ENCODE assay signal across 1 fruit fly cellular context in genomic region chr2L:8319858-8320525, dm6.
TF ChIP-seq lines count a peak whose summit lies in the region.

TSS of gene mtsh (minus strand) at chr2L:8319908.
TSS of gene strat (plus strand) at chr2L:8320328.

TF ChIP-seq in whole organism, embryonic, 481 proteins besides CTCF, POLR2A, EP300 and RAD21 (continued from another document and continues in another):
- TF ChIP-seq Nf-YC (tag; optimal IDR thresholded peaks at IDR 0.05; lab: Kevin White, UChicago) (no peak), CG9437 (GFP tag; optimal IDR thresholded peaks at IDR 0.05; lab: Kevin White, UChicago) (peak; percentile 61), CG4282 (GFP tag; optimal IDR thresholded peaks at IDR 0.05; lab: Kevin White, UChicago) (no peak), ind (GFP tag; optimal IDR thresholded peaks at IDR 0.05; lab: Kevin White, UChicago) (peak; percentile 40), Lim3 (GFP tag; IDR thresholded peaks at IDR 0.05; lab: Robert Waterston, UW) (no peak), Mes4 (GFP tag; optimal IDR thresholded peaks at IDR 0.05; lab: Kevin White, UChicago) (peak; percentile 6), bcd (GFP tag; optimal IDR thresholded peaks at IDR 0.05; lab: Kevin White, UChicago) (peak; percentile 75), CG13296 (GFP tag; optimal IDR thresholded peaks at IDR 0.05; lab: Kevin White, UChicago) (peak; percentile 81), CG4854 (GFP tag; optimal IDR thresholded peaks at IDR 0.05; lab: Kevin White, UChicago) (peak; percentile 63), Hmx (GFP tag; optimal IDR thresholded peaks at IDR 0.05; lab: Kevin White, UChicago) (no peak), gro (GFP tag; optimal IDR thresholded peaks at IDR 0.05; lab: Kevin White, UChicago) (peak; percentile 83), CG10959 (GFP tag; IDR thresholded peaks at IDR 0.05; lab: Robert Waterston, UW) (no peak), CG11723 (GFP tag; optimal IDR thresholded peaks at IDR 0.05; lab: Kevin White, UChicago) (peak; percentile 32), dimm (GFP tag; IDR thresholded peaks at IDR 0.05; lab: Robert Waterston, UW) (no peak), zfh2 (GFP tag; optimal IDR thresholded peaks at IDR 0.05; lab: Kevin White, UChicago) (peak; percentile 33), PHDP (tag; optimal IDR thresholded peaks at IDR 0.05; lab: Kevin White, UChicago) (peak; percentile 49), CG6765 (GFP tag; optimal IDR thresholded peaks at IDR 0.05; lab: Kevin White, UChicago) (peak; percentile 81), BEAF-32 (GFP tag; optimal IDR thresholded peaks at IDR 0.05; lab: Kevin White, UChicago) (peak; percentile 59), cato (GFP tag; optimal IDR thresholded peaks at IDR 0.05; lab: Kevin White, UChicago; ENCODE audit: borderline replicate concordance) (peak; percentile 13), ssp (GFP tag; IDR thresholded peaks at IDR 0.05; lab: Robert Waterston, UW) (no peak), CG15479 (GFP tag; optimal IDR thresholded peaks at IDR 0.05; lab: Kevin White, UChicago) (peak; percentile 47), CG7786 (GFP tag; optimal IDR thresholded peaks at IDR 0.05; lab: Kevin White, UChicago) (peak; percentile 12), CG16813 (GFP tag; IDR thresholded peaks at IDR 0.05; lab: Robert Waterston, UW; ENCODE audit: partially characterized antibody) (peak; percentile 51; the same call in 2 of the 3 replicates), CG17361 (GFP tag; IDR thresholded peaks at IDR 0.05; lab: Robert Waterston, UW) (peak; percentile 73), CG10543 (GFP tag; optimal IDR thresholded peaks at IDR 0.05; lab: Kevin White, UChicago) (peak; percentile 2), tna (GFP tag; IDR thresholded peaks at IDR 0.05; lab: Robert Waterston, UW; ENCODE audit: partially characterized antibody) (peak; percentile 7; the same call in 1 of the 2 replicates), CG2875 (GFP tag; optimal IDR thresholded peaks at IDR 0.05; lab: Kevin White, UChicago) (peak; percentile 6), Bdp1 (GFP tag; optimal IDR thresholded peaks at IDR 0.05; lab: Kevin White, UChicago) (no peak), jing (GFP tag; optimal IDR thresholded peaks at IDR 0.05; lab: Kevin White, UChicago) (peak; percentile 20), Elba2 (GFP tag; optimal IDR thresholded peaks at IDR 0.05; lab: Kevin White, UChicago) (no peak), trh (GFP tag; optimal IDR thresholded peaks at IDR 0.05; lab: Kevin White, UChicago) (no peak), CG12071 (GFP tag; optimal IDR thresholded peaks at IDR 0.05; lab: Kevin White, UChicago) (peak; percentile 71), dysf (GFP tag; IDR thresholded peaks at IDR 0.05; lab: Robert Waterston, UW) (peak; percentile 45; the same call in 2 of the 3 replicates), run (tag; optimal IDR thresholded peaks at IDR 0.05; lab: Kevin White, UChicago) (no peak), unpg (GFP tag; optimal IDR thresholded peaks at IDR 0.05; lab: Kevin White, UChicago) (no peak), CG1832 (GFP tag; optimal IDR thresholded peaks at IDR 0.05; lab: Kevin White, UChicago) (no peak), wor (GFP tag; IDR thresholded peaks at IDR 0.05; lab: Robert Waterston, UW) (no peak), Eip74EF (GFP tag; optimal IDR thresholded peaks at IDR 0.05; lab: Kevin White, UChicago) (peak in 1 of 2 experiments; percentile 1), Sry-β (GFP tag; optimal IDR thresholded peaks at IDR 0.05; lab: Kevin White, UChicago) (no peak), Sox100B (GFP tag; optimal IDR thresholded peaks at IDR 0.05; lab: Kevin White, UChicago) (peak; percentile 62), CG1024 (GFP tag; IDR thresholded peaks at IDR 0.05; lab: Robert Waterston, UW) (no peak), gfzf (GFP tag; optimal IDR thresholded peaks at IDR 0.05; lab: Kevin White, UChicago) (peak; percentile 50), kay (GFP tag; optimal IDR thresholded peaks at IDR 0.05; lab: Kevin White, UChicago) (no peak), Awh (GFP tag; IDR thresholded peaks at IDR 0.05; lab: Robert Waterston, UW) (peak; percentile 44; the same call in 1 of the 2 replicates), CG11695 (GFP tag; IDR thresholded peaks at IDR 0.05; lab: Robert Waterston, UW) (no peak), CG7987 (GFP tag; optimal IDR thresholded peaks at IDR 0.05; lab: Kevin White, UChicago) (peak; percentile 84), sug (tag; optimal IDR thresholded peaks at IDR 0.05; lab: Kevin White, UChicago) (no peak), da (GFP tag; optimal IDR thresholded peaks at IDR 0.05; lab: Kevin White, UChicago) (no peak), Deaf1 (tag; optimal IDR thresholded peaks at IDR 0.05; lab: Kevin White, UChicago) (no peak), pum (GFP tag; optimal IDR thresholded peaks at IDR 0.05; lab: Kevin White, UChicago) (no peak), h (optimal IDR thresholded peaks at IDR 0.05; lab: Kevin White, UChicago) (no peak), ftz-f1 (GFP tag; optimal IDR thresholded peaks at IDR 0.05; lab: Kevin White, UChicago) (no peak), gsb (GFP tag; IDR thresholded peaks at IDR 0.05; lab: Robert Waterston, UW) (peak; percentile 33; the same call in 1 of the 2 replicates), rib (GFP tag; IDR thresholded peaks at IDR 0.05; lab: Robert Waterston, UW) (no peak), Fer1 (GFP tag; optimal IDR thresholded peaks at IDR 0.05; lab: Kevin White, UChicago) (peak; percentile 86), croc (GFP tag; conservative IDR thresholded peaks at IDR 0.05; lab: Robert Waterston, UW) (no peak; the same call in 2 of the 3 replicates), ken (GFP tag; IDR thresholded peaks at IDR 0.05; lab: Robert Waterston, UW) (peak; percentile 58; the same call in 1 of the 3 replicates), sima (GFP tag; optimal IDR thresholded peaks at IDR 0.05; lab: Kevin White, UChicago) (peak; percentile 56), dan (GFP tag; IDR thresholded peaks at IDR 0.05; lab: Robert Waterston, UW) (no peak), CG9817 (tag; optimal IDR thresholded peaks at IDR 0.05; lab: Kevin White, UChicago) (peak; percentile 30), Dbx (GFP tag; IDR thresholded peaks at IDR 0.05; lab: Robert Waterston, UW) (no peak), usp (GFP tag; optimal IDR thresholded peaks at IDR 0.05; lab: Kevin White, UChicago) (no peak), CG15011 (GFP tag; optimal IDR thresholded peaks at IDR 0.05; lab: Kevin White, UChicago) (peak; percentile 66), CG17612 (GFP tag; IDR thresholded peaks at IDR 0.05; lab: Robert Waterston, UW) (no peak), CG31365 (tag; optimal IDR thresholded peaks at IDR 0.05; lab: Kevin White, UChicago) (peak; percentile 64), CG4360 (GFP tag; IDR thresholded peaks at IDR 0.05; lab: Robert Waterston, UW) (no peak; the same call in 1 of the 2 replicates), ATbp (GFP tag; optimal IDR thresholded peaks at IDR 0.05; lab: Kevin White, UChicago) (peak; percentile 33), stc (GFP tag; IDR thresholded peaks at IDR 0.05; lab: Robert Waterston, UW) (peak; percentile 59; the same call in 1 of the 2 replicates), CG32532 (GFP tag; IDR thresholded peaks at IDR 0.05; lab: Robert Waterston, UW) (peak; percentile 52), grau (tag; optimal IDR thresholded peaks at IDR 0.05; lab: Kevin White, UChicago) (no peak), dpn (GFP tag; optimal IDR thresholded peaks at IDR 0.05; lab: Kevin White, UChicago) (peak; percentile 38 to 51), CG2199 (GFP tag; IDR thresholded peaks at IDR 0.05; lab: Robert Waterston, UW) (no peak), lola (GFP tag; optimal IDR thresholded peaks at IDR 0.05; lab: Kevin White, UChicago) (peak in 1 of 3 experiments; percentile 19), CG1233 (GFP tag; optimal IDR thresholded peaks at IDR 0.05; lab: Kevin White, UChicago) (peak; percentile 65), Abd-B (GFP tag; optimal IDR thresholded peaks at IDR 0.05; lab: Kevin White, UChicago) (no peak), CG16863 (GFP tag; optimal IDR thresholded peaks at IDR 0.05; lab: Kevin White, UChicago) (peak; percentile 13), sim (GFP tag; IDR thresholded peaks at IDR 0.05; lab: Robert Waterston, UW) (peak; percentile 46; the same call in 1 of the 2 replicates), kah (GFP tag; optimal IDR thresholded peaks at IDR 0.05; lab: Kevin White, UChicago) (peak; percentile 26), Stat92E (GFP tag; optimal IDR thresholded peaks at IDR 0.05; lab: Kevin White, UChicago) (no peak), wdn (GFP tag; IDR thresholded peaks at IDR 0.05; lab: Robert Waterston, UW) (no peak), Rfx (GFP tag; IDR thresholded peaks at IDR 0.05; lab: Robert Waterston, UW) (peak; percentile 76), CG34376 (GFP tag; optimal IDR thresholded peaks at IDR 0.05; lab: Kevin White, UChicago) (peak; percentile 84), CG18262 (tag; optimal IDR thresholded peaks at IDR 0.05; lab: Kevin White, UChicago) (peak; percentile 60), Sox102F (GFP tag; optimal IDR thresholded peaks at IDR 0.05; lab: Kevin White, UChicago) (no peak), Taf1 (GFP tag; IDR thresholded peaks at IDR 0.05; lab: Robert Waterston, UW) (no peak), CG32772 (GFP tag; IDR thresholded peaks at IDR 0.05; lab: Robert Waterston, UW) (no peak; the same call in 1 of the 2 replicates), CG4707 (GFP tag; optimal IDR thresholded peaks at IDR 0.05; lab: Kevin White, UChicago) (peak; percentile 49), dm (GFP tag; optimal IDR thresholded peaks at IDR 0.05; lab: Kevin White, UChicago) (peak; percentile 55), Spps (tag; optimal IDR thresholded peaks at IDR 0.05; lab: Kevin White, UChicago) (peak; percentile 18), CG6654 (GFP tag; optimal IDR thresholded peaks at IDR 0.05; lab: Kevin White, UChicago) (no peak), CG17912 (GFP tag; optimal IDR thresholded peaks at IDR 0.05; lab: Kevin White, UChicago) (no peak), CG13123 (GFP tag; optimal IDR thresholded peaks at IDR 0.05; lab: Kevin White, UChicago) (no peak), CG8359 (GFP tag; optimal IDR thresholded peaks at IDR 0.05; lab: Kevin White, UChicago; ENCODE audit: borderline replicate concordance) (peak; percentile 22), CG10366 (GFP tag; IDR thresholded peaks at IDR 0.05; lab: Robert Waterston, UW) (peak; percentile 18; the same call in 1 of the 2 replicates), her (GFP tag; optimal IDR thresholded peaks at IDR 0.05; lab: Kevin White, UChicago) (peak; percentile 61), chif (GFP tag; optimal IDR thresholded peaks at IDR 0.05; lab: Kevin White, UChicago) (peak; percentile 10 to 23), CG16815 (GFP tag; optimal IDR thresholded peaks at IDR 0.05; lab: Kevin White, UChicago) (no peak), CG32767 (GFP tag; IDR thresholded peaks at IDR 0.05; lab: Robert Waterston, UW) (no peak), tio (GFP tag; optimal IDR thresholded peaks at IDR 0.05; lab: Kevin White, UChicago) (no peak), B-H2 (GFP tag; optimal IDR thresholded peaks at IDR 0.05; lab: Kevin White, UChicago) (peak; percentile 59), Gsc (GFP tag; IDR thresholded peaks at IDR 0.05; lab: Robert Waterston, UW) (no peak), Xbp1 (GFP tag; optimal IDR thresholded peaks at IDR 0.05; lab: Kevin White, UChicago) (peak; percentile 66), p53 (GFP tag; optimal IDR thresholded peaks at IDR 0.05; lab: Kevin White, UChicago) (peak; percentile 51), maf-S (GFP tag; optimal IDR thresholded peaks at IDR 0.05; lab: Kevin White, UChicago) (peak; percentile 57), eyg (GFP tag; optimal IDR thresholded peaks at IDR 0.05; lab: Kevin White, UChicago) (peak; percentile 49), otp (GFP tag; IDR thresholded peaks at IDR 0.05; lab: Robert Waterston, UW) (peak; percentile 63; the same call in 1 of the 3 replicates), CG30431 (GFP tag; optimal IDR thresholded peaks at IDR 0.05; lab: Kevin White, UChicago) (no peak), CG17328 (GFP tag; IDR thresholded peaks at IDR 0.05; lab: Robert Waterston, UW) (peak; percentile 70), sob (GFP tag; IDR thresholded peaks at IDR 0.05; lab: Robert Waterston, UW) (peak; percentile 76), crp (GFP tag; optimal IDR thresholded peaks at IDR 0.05; lab: Kevin White, UChicago) (peak in 1 of 2 experiments; percentile 47), MTF-1 (GFP tag; optimal IDR thresholded peaks at IDR 0.05; lab: Kevin White, UChicago; ENCODE audit: borderline replicate concordance) (peak; percentile 85), Dp (GFP tag; optimal IDR thresholded peaks at IDR 0.05; lab: Kevin White, UChicago) (peak; percentile 85), CG11247 (GFP tag; IDR thresholded peaks at IDR 0.05; lab: Robert Waterston, UW) (no peak), CG1529 (GFP tag; optimal IDR thresholded peaks at IDR 0.05; lab: Kevin White, UChicago) (no peak), Scr (GFP tag; IDR thresholded peaks at IDR 0.05; lab: Robert Waterston, UW; ENCODE audit: partially characterized antibody) (peak; percentile 62), Neu2 (GFP tag; optimal IDR thresholded peaks at IDR 0.05; lab: Kevin White, UChicago; ENCODE audit: borderline replicate concordance) (no peak), nerfin-2 (GFP tag; IDR thresholded peaks at IDR 0.05; lab: Robert Waterston, UW; ENCODE audit: partially characterized antibody) (peak; percentile 54; the same call in 1 of the 2 replicates), CG7556 (GFP tag; optimal IDR thresholded peaks at IDR 0.05; lab: Kevin White, UChicago) (peak; percentile 54), CG10979 (tag; optimal IDR thresholded peaks at IDR 0.05; lab: Kevin White, UChicago) (peak; percentile 55), E2f1 (GFP tag; IDR thresholded peaks at IDR 0.05; lab: Robert Waterston, UW) (0 out of 2 replicates have a peak, but pooled peaks have one; percentile 24), C15 (GFP tag; IDR thresholded peaks at IDR 0.05; lab: Robert Waterston, UW) (no peak), CG18011 (GFP tag; optimal IDR thresholded peaks at IDR 0.05; lab: Kevin White, UChicago) (no peak), CG10147 (GFP tag; optimal IDR thresholded peaks at IDR 0.05; lab: Kevin White, UChicago) (no peak), caup (GFP tag; optimal IDR thresholded peaks at IDR 0.05; lab: Kevin White, UChicago; ENCODE audit: severe bottlenecking) (peak; percentile 86), Ssrp (tag; optimal IDR thresholded peaks at IDR 0.05; lab: Kevin White, UChicago) (peak; percentile 28), TFAM (GFP tag; optimal IDR thresholded peaks at IDR 0.05; lab: Kevin White, UChicago) (peak; percentile 21), CG10462 (GFP tag; optimal IDR thresholded peaks at IDR 0.05; lab: Kevin White, UChicago) (no peak), CG17186 (GFP tag; optimal IDR thresholded peaks at IDR 0.05; lab: Kevin White, UChicago) (peak; percentile 40), CG2889 (GFP tag; IDR thresholded peaks at IDR 0.05; lab: Robert Waterston, UW) (no peak), pnt (GFP tag; optimal IDR thresholded peaks at IDR 0.05; lab: Kevin White, UChicago) (no peak)
